Worm (Caenorhabditis elegans) whole organism, L1 larva: ENCODE data around the gene R09E10.8.

Experiments
- C04F5.9 ChIP-seq: sonication (generic microtip); optimal IDR thresholded peaks from 2 replicates; lab custom pipeline; 2016; ENCODE audit warnings: missing genetic modification characterization, missing compliant biosample characterization
- C34B4.2 ChIP-seq: sonication (generic microtip); optimal IDR thresholded peaks from 2 replicates; lab custom pipeline; 2017; ENCODE audit warnings: mild to moderate bottlenecking, missing genetic modification characterization, missing compliant biosample characterization
- F16B12.6 ChIP-seq: fragments of 150-350 bp; optimal IDR thresholded peaks from 2 replicates; lab custom pipeline; 2014; ENCODE audit warnings: missing biosample characterization, missing genetic modification characterization
- Y116A8C.19 ChIP-seq: sonication (generic microtip); optimal IDR thresholded peaks from 2 replicates; lab custom pipeline; 2016; ENCODE audit warnings: missing compliant biosample characterization, missing genetic modification characterization, borderline replicate concordance
- aha-1 ChIP-seq: fragments of 150-350 bp; optimal IDR thresholded peaks from 2 replicates; lab custom pipeline; 2014; ENCODE audit warnings: missing biosample characterization, missing genetic modification characterization
- ama-1 ChIP-seq: fragments of 150-350 bp; optimal IDR thresholded peaks from 2 replicates; lab custom pipeline; 2014
- ceh-63 ChIP-seq: fragments of 200-800 bp; sonication (Bioruptor generic); optimal IDR thresholded peaks from 2 replicates; lab custom pipeline; 2018; ENCODE audit warnings: mild to moderate bottlenecking, missing genetic modification characterization, missing compliant biosample characterization
- ceh-8 ChIP-seq: fragments of 200-800 bp; sonication (Bioruptor generic); optimal IDR thresholded peaks from 2 replicates; lab custom pipeline; 2018; ENCODE audit warnings: mild to moderate bottlenecking, missing genetic modification characterization, moderate library complexity, missing compliant biosample characterization
- ceh-88 ChIP-seq: fragments of 200-800 bp; sonication (Bioruptor generic); IDR thresholded peaks from 2 replicates; pipeline ENCODE4 v1.3.6; 2022; ENCODE audit warnings: missing genetic modification characterization, missing compliant biosample characterization
- ceh-90 ChIP-seq: sonication (generic microtip); optimal IDR thresholded peaks from 2 replicates; lab custom pipeline; 2016; ENCODE audit warnings: missing genetic modification characterization, missing compliant biosample characterization
- dpl-1 ChIP-seq, 3 experiments: fragments of 150-350 bp in 2 of 3; sonication (generic microtip) in 1 of 3; optimal IDR thresholded peaks; 2 replicates each; lab custom pipeline; 2014 to 2017; ENCODE audit warnings: missing biosample characterization in 3 of 3, missing genetic modification characterization in 3 of 3, missing genetic modification reagents in 3 of 3
- dsc-1 ChIP-seq: sonication (generic microtip); optimal IDR thresholded peaks from 2 replicates; lab custom pipeline; 2016; ENCODE audit warnings: mild to moderate bottlenecking, missing genetic modification characterization, missing compliant biosample characterization
- efl-1 ChIP-seq, 4 experiments: fragments of 150-350 bp; optimal IDR thresholded peaks in 3 of 4; peaks in 1 of 4; 1 replicate in 1 of 4; 2 replicates in 3 of 4; lab custom pipeline; 2014; ENCODE audit warnings: missing biosample characterization in 2 of 4, missing genetic modification characterization in 2 of 4, missing genetic modification reagents in 2 of 4
- efl-3 ChIP-seq: fragments of 200-800 bp; sonication (Bioruptor generic); optimal IDR thresholded peaks from 2 replicates; lab custom pipeline; 2018; ENCODE audit warnings: mild to moderate bottlenecking, missing genetic modification characterization, missing compliant biosample characterization
- egl-13 ChIP-seq: sonication (generic microtip); optimal IDR thresholded peaks from 2 replicates; lab custom pipeline; 2016; ENCODE audit warnings: missing genotype, missing genetic modification reagents, missing genetic modification characterization, missing compliant biosample characterization
- elt-3 ChIP-seq, 6 experiments: fragments of 150-350 bp in 1 of 6; sonication (generic microtip); optimal IDR thresholded peaks; 2 replicates each; lab custom pipeline; 2017 to 2018; ENCODE audit warnings: missing biosample characterization in 6 of 6, missing genetic modification characterization in 6 of 6, inconsistent platforms in 1 of 6
- fos-1 ChIP-seq: fragments of 150-350 bp; optimal IDR thresholded peaks from 2 replicates; lab custom pipeline; 2014; ENCODE audit warnings: missing biosample characterization, missing genetic modification characterization
- hlh-17 ChIP-seq: fragments of 200-800 bp; sonication (Bioruptor generic); optimal IDR thresholded peaks from 2 replicates; lab custom pipeline; 2018; ENCODE audit warnings: missing genetic modification characterization, mild to moderate bottlenecking, missing compliant biosample characterization, moderate library complexity, borderline replicate concordance
- irx-1 ChIP-seq: sonication (generic microtip); optimal IDR thresholded peaks from 2 replicates; lab custom pipeline; 2016; ENCODE audit warnings: missing genetic modification characterization, missing compliant biosample characterization
- isw-1 ChIP-seq: fragments of 200-800 bp; sonication (Bioruptor generic); IDR thresholded peaks from 2 replicates; pipeline ENCODE4 v1.3.6; 2022; ENCODE audit warnings: missing genetic modification characterization, missing compliant biosample characterization
- jun-1 ChIP-seq: fragments of 150-350 bp; optimal IDR thresholded peaks from 2 replicates; lab custom pipeline; 2014; ENCODE audit warnings: missing biosample characterization, missing genetic modification reagents, missing genetic modification characterization
- lin-14 ChIP-seq: fragments of 200-800 bp; sonication (Bioruptor generic); optimal IDR thresholded peaks from 2 replicates; lab custom pipeline; 2018; ENCODE audit warnings: mild to moderate bottlenecking, missing genetic modification characterization, moderate library complexity, missing compliant biosample characterization
- lin-15B ChIP-seq: fragments of 150-350 bp; sonication (generic microtip); optimal IDR thresholded peaks from 3 replicates; lab custom pipeline; 2014; ENCODE audit warnings: missing biosample characterization, missing genetic modification characterization
- lin-35 ChIP-seq, 2 experiments: fragments of 150-350 bp; optimal IDR thresholded peaks; 2 replicates each; lab custom pipeline; 2014; ENCODE audit warnings: missing biosample characterization in 2 of 2, missing genetic modification characterization in 2 of 2, missing genetic modification reagents in 2 of 2
- lsy-2 ChIP-seq, 2 experiments: fragments of 150-350 bp; optimal IDR thresholded peaks; 2 replicates each; lab custom pipeline; 2014; ENCODE audit warnings: missing biosample characterization in 2 of 2, missing genetic modification characterization in 2 of 2
- mab-9 ChIP-seq: fragments of 200-800 bp; sonication (Bioruptor generic); IDR thresholded peaks from 2 replicates; pipeline ENCODE4 v1.3.6; 2022; ENCODE audit warnings: missing genetic modification reagents, missing genetic modification characterization, missing compliant biosample characterization
- mdl-1 ChIP-seq, 2 experiments: fragments of 150-350 bp; optimal IDR thresholded peaks; 2 replicates each; lab custom pipeline; 2014 to 2017; ENCODE audit warnings: missing biosample characterization in 2 of 2, missing genetic modification characterization in 2 of 2, inconsistent platforms in 1 of 2
- mep-1 ChIP-seq: fragments of 150-350 bp; optimal IDR thresholded peaks from 2 replicates; lab custom pipeline; 2014; ENCODE audit warnings: missing biosample characterization, missing genetic modification characterization
- nhr-12 ChIP-seq: sonication (generic microtip); optimal IDR thresholded peaks from 2 replicates; lab custom pipeline; 2017; ENCODE audit warnings: missing biosample characterization, missing genetic modification characterization
- nhr-20 ChIP-seq: sonication (generic microtip); optimal IDR thresholded peaks from 2 replicates; lab custom pipeline; 2016; ENCODE audit warnings: mild to moderate bottlenecking, missing genetic modification characterization, missing compliant biosample characterization
- nhr-77 ChIP-seq: fragments of 150-350 bp; optimal IDR thresholded peaks from 2 replicates; lab custom pipeline; 2014; ENCODE audit warnings: missing biosample characterization, missing genetic modification characterization
- nhr-84 ChIP-seq: sonication (generic microtip); optimal IDR thresholded peaks from 2 replicates; lab custom pipeline; 2017; ENCODE audit warnings: missing biosample characterization, missing genetic modification characterization
- nhr-90 ChIP-seq: sonication (generic microtip); optimal IDR thresholded peaks from 2 replicates; lab custom pipeline; 2016; ENCODE audit warnings: mild to moderate bottlenecking, missing genetic modification characterization, missing compliant biosample characterization; ENCODE audit not compliant: poor library complexity
- pqm-1 ChIP-seq: sonication (generic microtip); optimal IDR thresholded peaks from 3 replicates; lab custom pipeline; 2017; ENCODE audit warnings: missing biosample characterization, missing genetic modification characterization
- skn-1 ChIP-seq: fragments of 150-350 bp; optimal IDR thresholded peaks from 2 replicates; lab custom pipeline; 2014; ENCODE audit warnings: missing biosample characterization, missing genetic modification characterization
- snpc-4 ChIP-seq: fragments of 150-350 bp; optimal IDR thresholded peaks from 2 replicates; lab custom pipeline; 2014; ENCODE audit warnings: missing biosample characterization, missing genetic modification characterization
- snu-23 ChIP-seq: sonication (generic microtip); optimal IDR thresholded peaks from 2 replicates; lab custom pipeline; 2016; ENCODE audit warnings: missing genetic modification characterization, missing compliant biosample characterization
- sox-4 ChIP-seq: sonication (generic microtip); optimal IDR thresholded peaks from 2 replicates; lab custom pipeline; 2016; ENCODE audit warnings: missing genetic modification characterization, missing compliant biosample characterization
- sup-37 ChIP-seq: fragments of 200-800 bp; sonication (Bioruptor generic); optimal IDR thresholded peaks from 2 replicates; lab custom pipeline; 2018; ENCODE audit warnings: mild to moderate bottlenecking, missing genetic modification characterization, missing compliant biosample characterization
- swsn-7 ChIP-seq: sonication (generic microtip); optimal IDR thresholded peaks from 2 replicates; lab custom pipeline; 2016; ENCODE audit warnings: missing genetic modification characterization, missing compliant biosample characterization
- unc-30 ChIP-seq: sonication (generic microtip); optimal IDR thresholded peaks from 2 replicates; lab custom pipeline; 2017; ENCODE audit warnings: missing biosample characterization, missing genetic modification characterization
- unc-86 ChIP-seq: sonication (generic microtip); optimal IDR thresholded peaks from 2 replicates; lab custom pipeline; 2016; ENCODE audit warnings: missing genetic modification characterization, missing compliant biosample characterization
- vab-15 ChIP-seq: sonication (generic microtip); optimal IDR thresholded peaks from 2 replicates; lab custom pipeline; 2017; ENCODE audit warnings: missing genotype, mild to moderate bottlenecking, missing genetic modification characterization, missing compliant biosample characterization
- zag-1 ChIP-seq: fragments of 150-350 bp; optimal IDR thresholded peaks from 2 replicates; lab custom pipeline; 2014; ENCODE audit warnings: missing biosample characterization, missing genetic modification characterization

R09E10.8 gene

DNA sequence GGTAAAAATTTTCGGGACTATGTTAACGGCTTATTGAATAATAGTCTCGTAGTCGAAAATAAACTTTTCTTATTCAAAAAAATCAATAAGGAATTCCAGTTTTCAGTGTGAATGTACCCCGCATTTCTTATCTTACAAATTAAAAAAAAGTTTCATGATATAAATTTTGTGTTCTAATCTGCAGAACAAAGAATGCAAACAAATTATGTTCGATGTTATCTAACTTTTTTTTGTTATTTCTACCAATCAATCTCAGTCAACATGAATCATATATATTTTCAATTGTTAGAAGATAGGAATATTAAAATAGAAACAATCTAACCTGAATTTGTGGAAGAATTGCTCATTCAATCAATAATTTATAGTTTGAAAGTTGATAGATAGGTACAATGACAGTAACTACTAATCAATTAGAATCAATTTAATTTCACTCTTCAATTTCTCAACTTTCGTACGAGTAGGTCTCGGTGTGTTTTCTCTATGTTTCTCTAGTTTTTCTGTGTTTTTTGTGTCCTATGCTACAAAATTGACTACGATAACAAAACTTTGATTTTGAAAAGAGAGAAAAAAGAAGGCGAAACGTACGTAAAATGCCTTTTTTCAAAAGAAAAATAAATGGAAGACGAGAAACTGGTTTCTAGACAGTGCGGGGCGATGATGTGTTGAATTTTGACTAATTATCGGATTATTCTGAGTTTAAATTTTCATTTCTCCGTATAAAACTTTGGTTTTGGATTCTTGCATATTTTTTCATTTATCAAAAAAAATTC is 39.8 kb upstream of the R09E10.8 start, which contains the start of the genes unc-43 and Y43C5B.3 (continued):
- TF ChIP-seq F16B12.6 (tag; lab: Kevin White, UChicago) = no peak
- no peak for TF ChIP-seq mep-1
- no peak for TF ChIP-seq lin-35 (GFP tag; optimal IDR thresholded peaks at IDR 0.05; lab: Kevin White, UChicago)
- TF ChIP-seq isw-1 (GFP tag; lab: Robert Waterston, UW) = no peak
- no peak for TF ChIP-seq mdl-1 (tag; optimal IDR thresholded peaks at IDR 0.05; lab: Kevin White, UChicago)
- no peak for TF ChIP-seq ama-1
- TF ChIP-seq zag-1 (tag; lab: Kevin White, UChicago) = no peak
- TF ChIP-seq fos-1 (tag; lab: Kevin White, UChicago) = no peak
- TF ChIP-seq C34B4.2 (tag; lab: Kevin White, UChicago) = no peak
- TF ChIP-seq ceh-8 (GFP tag; lab: Kevin White, UChicago) = no peak
- no peak for TF ChIP-seq Y116A8C.19 (tag; lab: Kevin White, UChicago)
- TF ChIP-seq vab-15 (tag; lab: Kevin White, UChicago) = no peak
- no peak for TF ChIP-seq ceh-88 (GFP tag; lab: Robert Waterston, UW)
- TF ChIP-seq snu-23 (GFP tag; lab: Kevin White, UChicago) = peak; percentile 37
- no peak for TF ChIP-seq ceh-63 (GFP tag; lab: Kevin White, UChicago)
- no peak for TF ChIP-seq unc-30
- no peak for TF ChIP-seq nhr-84
- TF ChIP-seq efl-1 (optimal IDR thresholded peaks at IDR 0.05; lab: Kevin White, UChicago) = no peak
- peak in 1 of 2 experiments; percentile 28 for TF ChIP-seq efl-1 (GFP tag; optimal IDR thresholded peaks at IDR 0.05 in 1 of 2; lab: Kevin White, UChicago)
- TF ChIP-seq C04F5.9 = no peak
- no peak for TF ChIP-seq ceh-90 (tag; lab: Kevin White, UChicago)

DNA sequence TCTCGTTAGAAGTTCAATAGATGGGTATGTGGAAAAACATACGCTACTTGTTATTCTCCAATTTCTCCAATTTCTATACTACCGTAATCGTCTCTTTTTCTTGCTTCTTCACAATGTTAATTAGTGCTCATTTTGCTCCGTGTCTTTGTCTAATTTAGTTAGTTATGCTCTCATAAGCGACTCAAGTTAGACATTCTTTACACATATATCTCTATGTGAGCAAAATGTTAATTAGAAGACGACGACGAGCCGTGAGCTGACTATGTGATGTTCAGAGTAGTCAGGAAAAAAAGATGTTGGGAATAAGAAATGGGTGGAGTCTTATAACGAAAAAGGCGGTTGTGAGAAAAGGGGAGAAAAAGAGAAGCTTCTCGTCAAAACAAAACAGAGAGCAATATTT is 37.3 kb upstream of the R09E10.8 start:
- TF ChIP-seq fos-1 (tag; lab: Kevin White, UChicago) (no peak), dsc-1 (tag; lab: Kevin White, UChicago) (peak; percentile 20), sox-4 (tag; lab: Kevin White, UChicago) (no peak), lsy-2 (tag; optimal IDR thresholded peaks at IDR 0.05; lab: Kevin White, UChicago) (peak in 1 of 2 experiments; percentile 43), lin-14 (peak; percentile 70), hlh-17 (GFP tag; lab: Kevin White, UChicago) (no peak), unc-86 (tag; lab: Kevin White, UChicago) (peak; percentile 3), efl-1 (optimal IDR thresholded peaks at IDR 0.05; lab: Kevin White, UChicago) (no peak), efl-1 (GFP tag; optimal IDR thresholded peaks at IDR 0.05 in 1 of 2; lab: Kevin White, UChicago) (peak in 1 of 2 experiments; percentile 60), efl-3 (GFP tag; lab: Kevin White, UChicago) (no peak), C04F5.9 (no peak)

DNA sequence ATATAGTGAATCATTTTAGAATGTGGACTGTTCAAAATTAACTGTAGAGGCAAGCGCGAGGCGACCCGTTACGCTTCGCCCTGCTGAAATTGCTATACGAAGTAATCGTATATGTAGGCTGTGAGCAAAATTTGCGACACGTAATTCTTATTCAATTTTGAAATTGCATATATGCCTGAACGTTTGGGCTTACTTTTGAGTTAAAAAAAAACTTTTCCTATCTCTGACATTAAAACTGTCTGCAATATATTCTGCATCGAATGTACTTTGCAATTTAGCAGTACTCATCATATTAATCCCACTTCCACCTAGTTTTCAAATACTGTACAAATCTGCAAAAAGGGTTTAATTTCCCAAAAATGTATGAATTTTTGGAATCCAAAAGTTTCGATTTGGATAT is 36.7 kb upstream of the R09E10.8 start:
- TF ChIP-seq jun-1 (tag; lab: Kevin White, UChicago) = no peak
- TF ChIP-seq snpc-4 = no peak
- no peak for TF ChIP-seq lin-15B (tag; lab: Kevin White, UChicago)
- no peak for TF ChIP-seq isw-1 (GFP tag; lab: Robert Waterston, UW)
- no peak for TF ChIP-seq aha-1
- TF ChIP-seq nhr-20 (tag; lab: Kevin White, UChicago) = no peak
- no peak for TF ChIP-seq ceh-88 (GFP tag; lab: Robert Waterston, UW)
- TF ChIP-seq nhr-12 (tag; lab: Kevin White, UChicago) = no peak

DNA sequence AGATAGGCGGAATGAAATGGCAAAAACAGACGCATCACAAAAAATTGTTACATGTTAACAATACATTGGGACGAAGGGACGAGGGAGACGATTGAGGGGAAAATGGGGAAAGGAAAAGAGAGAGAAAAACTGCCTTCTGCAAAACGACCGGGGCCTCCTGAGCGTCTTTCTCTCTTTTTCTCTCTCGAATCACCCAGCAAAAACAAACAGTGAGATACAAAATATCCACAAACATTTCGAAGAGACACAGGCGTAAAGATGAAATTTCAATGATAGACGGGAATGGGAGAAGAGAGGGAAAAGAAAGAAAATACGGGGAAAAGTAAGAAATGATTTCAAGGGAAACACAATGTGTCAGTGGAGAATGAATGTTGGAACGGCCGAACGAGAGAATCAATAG is 35.8 kb upstream of the R09E10.8 start:
- TF ChIP-seq irx-1 (tag; lab: Kevin White, UChicago) (peak; percentile 48), nhr-77 (tag; lab: Kevin White, UChicago) (peak; percentile 67), elt-3 (tag; optimal IDR thresholded peaks at IDR 0.05; lab: Kevin White, UChicago) (peak in 1 of 6 experiments; percentile 79), ceh-90 (tag; lab: Kevin White, UChicago) (no peak), snpc-4 (peak; percentile 21), mdl-1 (tag; optimal IDR thresholded peaks at IDR 0.05; lab: Kevin White, UChicago) (peak in 1 of 2 experiments; percentile 39), ceh-8 (GFP tag; lab: Kevin White, UChicago) (peak; percentile 18), zag-1 (tag; lab: Kevin White, UChicago) (no peak), mab-9 (GFP tag; lab: Robert Waterston, UW) (no peak), nhr-84 (no peak), swsn-7 (peak; percentile 42), nhr-90 (tag; lab: Kevin White, UChicago) (peak; percentile 15), lin-35 (GFP tag; optimal IDR thresholded peaks at IDR 0.05; lab: Kevin White, UChicago) (peak; percentile 30 to 54), sup-37 (GFP tag; lab: Kevin White, UChicago) (no peak), skn-1 (tag; lab: Kevin White, UChicago) (peak; percentile 54), fos-1 (tag; lab: Kevin White, UChicago) (peak; percentile 41), unc-86 (tag; lab: Kevin White, UChicago) (no peak), pqm-1 (no peak), sox-4 (tag; lab: Kevin White, UChicago) (no peak), egl-13 (no peak), dpl-1 (GFP tag; optimal IDR thresholded peaks at IDR 0.05; lab: Kevin White, UChicago) (peak in 2 of 3 experiments; percentile 32)
